Fruit fly (Drosophila melanogaster): Measurements from ENCODE around the gene m.

The m gene

dm6 chrX:11720138-11720537, 33.9 kb upstream of the m start, which contains the start of gene Tango10 (continued):
- TF ChIP-seq luna (GFP tag; optimal IDR thresholded peaks at IDR 0.05) (no peak), pho (GFP tag; optimal IDR thresholded peaks at IDR 0.05) (peak; percentile 63), CG17361 (GFP tag; IDR thresholded peaks at IDR 0.05) (peak; percentile 45; the same call in 2 of the 3 replicates), MESR4 (GFP tag; optimal IDR thresholded peaks at IDR 0.05) (peak; percentile 69), CG12104 (GFP tag; optimal IDR thresholded peaks at IDR 0.05) (no peak), Side (GFP tag; optimal IDR thresholded peaks at IDR 0.05) (peak; percentile 64), cg (GFP tag; optimal IDR thresholded peaks at IDR 0.05) (peak; percentile 5), CG16815 (GFP tag; optimal IDR thresholded peaks at IDR 0.05) (peak; percentile 21), psq (GFP tag; optimal IDR thresholded peaks at IDR 0.05) (no peak), Jarid2 (GFP tag; optimal IDR thresholded peaks at IDR 0.05) (no peak), Ets65A (GFP tag) (peak; percentile 48), Camta (GFP tag; optimal IDR thresholded peaks at IDR 0.05) (peak; percentile 52), tap (tag; optimal IDR thresholded peaks at IDR 0.05) (no peak), CG6765 (GFP tag; optimal IDR thresholded peaks at IDR 0.05) (no peak), ash1 (GFP tag; optimal IDR thresholded peaks at IDR 0.05) (no peak), ssp (GFP tag; IDR thresholded peaks at IDR 0.05) (peak; percentile 37), CG7372 (GFP tag; IDR thresholded peaks at IDR 0.05) (peak; percentile 41; the same call in 1 of the 2 replicates), CG15073 (GFP tag; optimal IDR thresholded peaks at IDR 0.05) (no peak), Awh (GFP tag; IDR thresholded peaks at IDR 0.05) (no peak), NC2β (GFP tag; optimal IDR thresholded peaks at IDR 0.05) (peak; percentile 46), CG8765 (GFP tag; IDR thresholded peaks at IDR 0.05) (peak; percentile 22; the same call in 1 of the 2 replicates), Atf3 (GFP tag; optimal IDR thresholded peaks at IDR 0.05) (no peak), CG9876 (GFP tag; optimal IDR thresholded peaks at IDR 0.05) (peak; percentile 18), slou (GFP tag; optimal IDR thresholded peaks at IDR 0.05) (peak; percentile 4), HLH4C (GFP tag; IDR thresholded peaks at IDR 0.05; ENCODE audit: partially characterized antibody) (peak; percentile 83), CG17385 (GFP tag; optimal IDR thresholded peaks at IDR 0.05) (no peak), CG4854 (GFP tag; optimal IDR thresholded peaks at IDR 0.05) (no peak), Opbp (GFP tag; IDR thresholded peaks at IDR 0.05; ENCODE audit: partially characterized antibody) (peak; percentile 60; the same call in 2 of the 3 replicates), repo (GFP tag; optimal IDR thresholded peaks at IDR 0.05) (peak; percentile 1), CG2202 (tag; optimal IDR thresholded peaks at IDR 0.05) (no peak), sisA (GFP tag; IDR thresholded peaks at IDR 0.05) (peak; percentile 58), CG13287 (GFP tag; IDR thresholded peaks at IDR 0.05; ENCODE audit: partially characterized antibody) (peak; percentile 88), CG32532 (GFP tag; IDR thresholded peaks at IDR 0.05) (peak; percentile 54), CG4282 (GFP tag; optimal IDR thresholded peaks at IDR 0.05) (peak; percentile 22), dysf (GFP tag; IDR thresholded peaks at IDR 0.05) (peak; percentile 50; the same call in 2 of the 3 replicates), Atf6 (GFP tag; IDR thresholded peaks at IDR 0.05) (peak; percentile 51; the same call in 1 of the 2 replicates), Hr78 (GFP tag; optimal IDR thresholded peaks at IDR 0.05) (no peak), Abd-B (GFP tag; optimal IDR thresholded peaks at IDR 0.05) (peak; percentile 34), NC2α (GFP tag; optimal IDR thresholded peaks at IDR 0.05) (no peak), ci (GFP tag; IDR thresholded peaks at IDR 0.05) (peak; percentile 61; the same call in 2 of the 3 replicates), CG10565 (GFP tag; optimal IDR thresholded peaks at IDR 0.05) (no peak), zf30C (GFP tag; optimal IDR thresholded peaks at IDR 0.05) (no peak), Med (GFP tag) (peak; percentile 78), fd64A (GFP tag; optimal IDR thresholded peaks at IDR 0.05) (no peak), Optix (GFP tag; IDR thresholded peaks at IDR 0.05) (peak; percentile 45; the same call in 1 of the 3 replicates), CG11247 (GFP tag; IDR thresholded peaks at IDR 0.05) (no peak), lab (GFP tag; optimal IDR thresholded peaks at IDR 0.05) (no peak), tup (GFP tag; optimal IDR thresholded peaks at IDR 0.05) (no peak), row (GFP tag; IDR thresholded peaks at IDR 0.05) (peak; percentile 78), CG13123 (GFP tag; optimal IDR thresholded peaks at IDR 0.05) (no peak), sd (tag; optimal IDR thresholded peaks at IDR 0.05) (no peak)
